Worm (Caenorhabditis elegans) whole organism, late embryonic: ENCODE results near the gene T10D4.14.

Source experiments
- ama-1 ChIP-seq: fragments of 150-350 bp; optimal IDR thresholded peaks from 2 replicates; lab custom pipeline; 2014
- ceh-24 ChIP-seq: sonication (generic microtip); optimal IDR thresholded peaks from 2 replicates; lab custom pipeline; 2016; ENCODE audit warnings: mild to moderate bottlenecking, missing genetic modification characterization, missing compliant biosample characterization
- dmd-4 ChIP-seq: sonication (generic microtip); optimal IDR thresholded peaks from 2 replicates; lab custom pipeline; 2016; ENCODE audit warnings: borderline replicate concordance, missing genetic modification characterization, missing compliant biosample characterization
- fkh-10 ChIP-seq: fragments of 150-350 bp; optimal IDR thresholded peaks from 2 replicates; lab custom pipeline; 2014; ENCODE audit warnings: missing biosample characterization, missing genetic modification reagents, missing genetic modification characterization
- nhr-11 ChIP-seq: fragments of 150-350 bp; optimal IDR thresholded peaks from 2 replicates; lab custom pipeline; 2014; ENCODE audit warnings: missing biosample characterization, missing genetic modification characterization
- sox-4 ChIP-seq: sonication (generic microtip); optimal IDR thresholded peaks from 2 replicates; lab custom pipeline; 2017; ENCODE audit warnings: mild to moderate bottlenecking, missing genetic modification characterization, inconsistent platforms, missing compliant biosample characterization

DNA sequence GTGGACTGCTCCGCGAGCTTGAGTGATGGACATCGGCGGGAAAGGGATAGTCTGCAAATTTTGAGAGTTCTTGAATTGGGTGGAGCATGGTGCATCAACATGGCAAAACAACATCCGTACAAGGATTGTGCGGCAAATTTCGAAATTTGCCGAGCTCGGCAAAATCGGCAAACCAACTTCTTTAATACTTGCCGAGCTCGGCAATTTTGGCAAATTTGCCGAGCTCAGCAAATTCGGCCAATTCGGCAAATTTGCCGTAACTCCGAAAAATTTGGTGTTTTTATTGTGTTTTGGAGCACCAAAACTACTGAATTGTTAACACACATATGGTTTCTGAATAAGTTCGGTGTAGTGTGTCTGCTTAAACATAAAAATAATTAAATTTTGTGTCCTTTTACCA lies 18.6 kb upstream of the T10D4.14 start, which contains the start of gene fbxc-55:
- TF ChIP-seq ceh-24 (no peak), dmd-4 (tag; lab: Kevin White, UChicago) (no peak), nhr-11 (tag; lab: Kevin White, UChicago) (no peak), sox-4 (tag; lab: Kevin White, UChicago) (no peak), ama-1 (lab: Kevin White, UChicago) (no peak), fkh-10 (GFP tag; lab: Kevin White, UChicago) (no peak)
